Worm (Caenorhabditis elegans) whole organism, L4/young adult: ENCODE results near the gene C09G9.5.

Source experiments
- W03F9.2 ChIP-seq: fragments of 150-350 bp; optimal IDR thresholded peaks from 2 replicates; lab custom pipeline; 2014; ENCODE audit warnings: missing biosample characterization, missing genetic modification characterization
- dao-5 ChIP-seq: sonication (generic microtip); optimal IDR thresholded peaks from 2 replicates; lab custom pipeline; 2016; ENCODE audit warnings: missing genotype, missing genetic modification characterization, moderate library complexity, missing compliant biosample characterization
- him-1 ChIP-seq: sonication (generic microtip); optimal IDR thresholded peaks from 2 replicates; lab custom pipeline; 2016; ENCODE audit warnings: missing genotype, missing genetic modification reagents, missing genetic modification characterization, missing compliant biosample characterization

The C09G9.5 gene

ce11 chrIV:8918790-8919189, 32.5 kb downstream of the C09G9.5 start, which contains the start of gene rap-1:
TSS of gene rap-1 (minus strand) at chrIV:8918890.
- TF ChIP-seq him-1 (tag; lab: Kevin White, UChicago): no peak
- no peak for TF ChIP-seq W03F9.2 (tag; lab: Kevin White, UChicago)
- no peak for TF ChIP-seq dao-5 (tag; lab: Kevin White, UChicago)

ce11 chrIV:8920284-8920806, 34.0 kb downstream of the C09G9.5 start:
- no peak for TF ChIP-seq W03F9.2 (tag; lab: Kevin White, UChicago)

ce11 chrIV:8921166-8921565, 34.8 kb downstream of the C09G9.5 start:
- no peak for TF ChIP-seq dao-5 (tag; lab: Kevin White, UChicago)
- TF ChIP-seq W03F9.2 (tag; lab: Kevin White, UChicago): no peak
- no peak for TF ChIP-seq him-1 (tag; lab: Kevin White, UChicago)

- TF ChIP-seq dao-5 (tag; lab: Kevin White, UChicago) (no peak), W03F9.2 (tag; lab: Kevin White, UChicago) (peak; percentile 4)
Observed at ce11 chrIV:8921956-8922355, 35.6 kb downstream of the C09G9.5 start, which contains the start of gene D1046.16. TSS of gene D1046.16 (plus strand) at chrIV:8922150.

ce11 chrIV:8923381-8923780, 37.1 kb downstream of the C09G9.5 start:
- no peak for TF ChIP-seq dao-5 (tag; lab: Kevin White, UChicago)
- TF ChIP-seq him-1 (tag; lab: Kevin White, UChicago): no peak
- TF ChIP-seq W03F9.2 (tag; lab: Kevin White, UChicago): peak; percentile 60

ce11 chrIV:8924126-8924525, 37.8 kb downstream of the C09G9.5 start:
- no peak for TF ChIP-seq W03F9.2 (tag; lab: Kevin White, UChicago)

- TF ChIP-seq W03F9.2 (tag; lab: Kevin White, UChicago) (no peak), him-1 (tag; lab: Kevin White, UChicago) (no peak), dao-5 (tag; lab: Kevin White, UChicago) (no peak)
Observed at ce11 chrIV:8925990-8926389, 39.7 kb downstream of the C09G9.5 start, which contains the start of the genes D1046.2 and cfim-2. TSS of gene D1046.2 (minus strand) at chrIV:8926067. TSS of gene cfim-2 (plus strand) at chrIV:8926324.

ce11 chrIV:8926511-8926910, 40.2 kb downstream of the C09G9.5 start:
- no peak for TF ChIP-seq him-1 (tag; lab: Kevin White, UChicago)
- TF ChIP-seq W03F9.2 (tag; lab: Kevin White, UChicago): no peak
- TF ChIP-seq dao-5 (tag; lab: Kevin White, UChicago): no peak

- TF ChIP-seq dao-5 (tag; lab: Kevin White, UChicago) (peak; percentile 94), W03F9.2 (tag; lab: Kevin White, UChicago) (peak; percentile 42), him-1 (tag; lab: Kevin White, UChicago) (peak; percentile 60)
Observed at ce11 chrIV:8927093-8927492, 40.8 kb downstream of the C09G9.5 start.

ce11 chrIV:8929942-8930492, 43.7 kb downstream of the C09G9.5 start, which contains the start of the genes D1046.18 and slc-25A26:
TSS of gene D1046.18 (plus strand) at chrIV:8930242.
TSS of gene slc-25A26 (plus strand) at chrIV:8930442.
- TF ChIP-seq W03F9.2 (tag; lab: Kevin White, UChicago) (no peak), him-1 (tag; lab: Kevin White, UChicago) (no peak), dao-5 (tag; lab: Kevin White, UChicago) (no peak)

ce11 chrIV:8933575-8933974, 47.2 kb downstream of the C09G9.5 start, which contains the start of gene D1046.4:
TSS of gene D1046.4 (plus strand) at chrIV:8933875.
- no peak for TF ChIP-seq dao-5 (tag; lab: Kevin White, UChicago)
- TF ChIP-seq him-1 (tag; lab: Kevin White, UChicago): no peak
- no peak for TF ChIP-seq W03F9.2 (tag; lab: Kevin White, UChicago)
